Fruit fly (Drosophila melanogaster): ENCODE measurements around the gene CG8679.

- TF ChIP-seq Hr39 (optimal IDR thresholded peaks at IDR 0.05): no peak
- TF ChIP-seq Bgb (GFP tag; IDR thresholded peaks at IDR 0.05; ENCODE audit: partially characterized antibody): no peak
- TF ChIP-seq stc (GFP tag; IDR thresholded peaks at IDR 0.05): no peak
- TF ChIP-seq CG9609 (GFP tag; optimal IDR thresholded peaks at IDR 0.05): no peak
- TF ChIP-seq abd-A (tag; optimal IDR thresholded peaks at IDR 0.05): no peak
- no peak for TF ChIP-seq esg (GFP tag; conservative IDR thresholded peaks at IDR 0.05)
- no peak for TF ChIP-seq B-H2 (GFP tag; optimal IDR thresholded peaks at IDR 0.05)
Measured at dm6 chr2L:21202702-21203101, 15.6 kb downstream of the CG8679 start, which contains the start of gene CG31988.

Measured in whole organism, embryonic.